Fruit fly (Drosophila melanogaster) whole organism, embryonic: Measurements from ENCODE around the gene asun.

Source experiments
- ATbp ChIP-seq: fragments of 200-800 bp; sonication (Bioruptor generic); optimal IDR thresholded peaks from 2 replicates; lab custom pipeline; 2017; ENCODE audit warnings: missing biosample characterization, mild to moderate bottlenecking, missing genetic modification characterization, missing genetic modification reagents
- Adf1 ChIP-seq: fragments of 200-800 bp; sonication (Bioruptor generic); IDR thresholded peaks from 2 replicates; pipeline ENCODE4 v1.3.6; 2022; ENCODE audit warnings: missing biosample characterization, missing genetic modification characterization
- Asciz ChIP-seq: fragments of 200-800 bp; sonication (Bioruptor generic); optimal IDR thresholded peaks from 2 replicates; lab custom pipeline; 2017; ENCODE audit warnings: missing biosample characterization, mild to moderate bottlenecking, missing genetic modification characterization, missing genetic modification reagents
- Atf6 ChIP-seq: fragments of 200-800 bp; sonication (Bioruptor generic); IDR thresholded peaks from 2 replicates; pipeline ENCODE4 v1.3.6; 2022; ENCODE audit warnings: missing biosample characterization, missing genetic modification characterization
- CG10209 ChIP-seq: fragments of 200-800 bp; sonication (Bioruptor generic); optimal IDR thresholded peaks from 3 replicates; lab custom pipeline; 2017; ENCODE audit warnings: missing biosample characterization, mild to moderate bottlenecking, missing genetic modification characterization, missing genetic modification reagents
- CG10321 ChIP-seq: fragments of 200-800 bp; sonication (Bioruptor generic); IDR thresholded peaks from 2 replicates; pipeline ENCODE4 v1.3.6; 2022; ENCODE audit warnings: missing biosample characterization, missing genetic modification characterization
- CG10979 ChIP-seq: fragments of 200-800 bp; sonication (Bioruptor generic); optimal IDR thresholded peaks from 2 replicates; lab custom pipeline; 2018; ENCODE audit warnings: missing biosample characterization, mild to moderate bottlenecking, missing genetic modification characterization, moderate library complexity
- CG12219 ChIP-seq: fragments of 200-800 bp; sonication (Bioruptor generic); optimal IDR thresholded peaks from 3 replicates; lab custom pipeline; 2018; ENCODE audit warnings: missing biosample characterization, mild to moderate bottlenecking, missing genetic modification characterization
- CG12659 ChIP-seq: fragments of 200-800 bp; sonication (Bioruptor generic); optimal IDR thresholded peaks from 3 replicates; lab custom pipeline; 2017; ENCODE audit warnings: mild to moderate bottlenecking, missing biosample characterization, missing genetic modification reagents, missing genetic modification characterization
- CG12942 ChIP-seq: fragments of 200-800 bp; sonication (Bioruptor generic); optimal IDR thresholded peaks from 3 replicates; lab custom pipeline; 2016; ENCODE audit warnings: missing biosample characterization, missing genetic modification characterization
- CG13424 ChIP-seq: fragments of 200-800 bp; sonication (Bioruptor generic); optimal IDR thresholded peaks from 2 replicates; lab custom pipeline; 2019; ENCODE audit warnings: missing biosample characterization, mild to moderate bottlenecking, missing genetic modification characterization, moderate library complexity
- CG15269 ChIP-seq: fragments of 200-800 bp; sonication (Bioruptor generic); optimal IDR thresholded peaks from 2 replicates; lab custom pipeline; 2018; ENCODE audit warnings: missing biosample characterization, mild to moderate bottlenecking, missing genetic modification characterization, moderate library complexity
- CG18599 ChIP-seq: fragments of 200-800 bp; sonication (Bioruptor generic); optimal IDR thresholded peaks from 3 replicates; lab custom pipeline; 2017; ENCODE audit warnings: missing biosample characterization, missing genetic modification characterization, mild to moderate bottlenecking, moderate library complexity, missing genetic modification reagents
- CG2116 ChIP-seq: fragments of 200-800 bp; sonication (Bioruptor generic); optimal IDR thresholded peaks from 3 replicates; lab custom pipeline; 2018; ENCODE audit warnings: missing biosample characterization, mild to moderate bottlenecking, missing genetic modification characterization
- CG30431 ChIP-seq: fragments of 200-800 bp; sonication (Bioruptor generic); optimal IDR thresholded peaks from 2 replicates; lab custom pipeline; 2017; ENCODE audit warnings: missing biosample characterization, missing genetic modification characterization
- CG31224 ChIP-seq: fragments of 200-800 bp; sonication (Bioruptor generic); IDR thresholded peaks from 2 replicates; pipeline ENCODE4 v1.3.6; 2022; ENCODE audit warnings: missing biosample characterization, missing genetic modification characterization
- CG33213 ChIP-seq: fragments of 200-800 bp; sonication (Bioruptor generic); optimal IDR thresholded peaks from 3 replicates; lab custom pipeline; 2016; ENCODE audit warnings: missing biosample characterization, missing genetic modification characterization
- CG3726 ChIP-seq: fragments of 200-800 bp; sonication (Bioruptor generic); IDR thresholded peaks from 3 replicates; pipeline ENCODE4, ENCODE4 v1.3.6; 2022; ENCODE audit warnings: missing biosample characterization, missing genetic modification characterization
- CG4854 ChIP-seq: fragments of 200-800 bp; sonication (Bioruptor generic); optimal IDR thresholded peaks from 2 replicates; lab custom pipeline; 2016; ENCODE audit warnings: missing biosample characterization, missing genetic modification characterization, inconsistent platforms
- CG7556 ChIP-seq: fragments of 200-800 bp; sonication (Bioruptor generic); optimal IDR thresholded peaks from 2 replicates; lab custom pipeline; 2017; ENCODE audit warnings: missing biosample characterization, mild to moderate bottlenecking, missing genetic modification characterization
- CG8388 ChIP-seq: fragments of 200-800 bp; sonication (Bioruptor generic); optimal IDR thresholded peaks from 2 replicates; lab custom pipeline; 2019; ENCODE audit warnings: missing biosample characterization, mild to moderate bottlenecking, missing genetic modification characterization, moderate library complexity
- CG8478 ChIP-seq: fragments of >200 bp; optimal IDR thresholded peaks from 2 replicates; lab custom pipeline; 2018
- CG9215 ChIP-seq: fragments of 200-800 bp; sonication (Bioruptor generic); IDR thresholded peaks from 2 replicates; pipeline ENCODE4 v1.3.6; 2022; ENCODE audit warnings: missing biosample characterization, missing genetic modification characterization
- CHES-1-like ChIP-seq: fragments of 200-800 bp; sonication (Bioruptor generic); optimal IDR thresholded peaks from 2 replicates; lab custom pipeline; 2016; ENCODE audit warnings: missing biosample characterization, missing genetic modification characterization
- CrebB ChIP-seq: fragments of 200-800 bp; sonication (Bioruptor generic); optimal IDR thresholded peaks from 3 replicates; lab custom pipeline; 2018; ENCODE audit warnings: missing biosample characterization, mild to moderate bottlenecking, missing genetic modification characterization
- D ChIP-seq, 2 experiments: fragments of 200-800 bp in 1 of 2; fragments of >200 bp in 1 of 2; sonication (Bioruptor generic) in 1 of 2; optimal IDR thresholded peaks; 2 replicates in 1 of 2; 3 replicates in 1 of 2; lab custom pipeline; 2017; ENCODE audit warnings: mild to moderate bottlenecking in 1 of 2, missing biosample characterization in 1 of 2, missing genetic modification characterization in 1 of 2, missing genetic modification reagents in 1 of 2
- Fer1 ChIP-seq: fragments of 200-800 bp; sonication (Bioruptor generic); optimal IDR thresholded peaks from 2 replicates; lab custom pipeline; 2017; ENCODE audit warnings: missing biosample characterization, mild to moderate bottlenecking, missing genetic modification characterization
- Fer2 ChIP-seq: fragments of 200-800 bp; sonication (Bioruptor generic); optimal IDR thresholded peaks from 2 replicates; lab custom pipeline; 2018; ENCODE audit warnings: missing biosample characterization, mild to moderate bottlenecking, missing genetic modification characterization, moderate library complexity
- Gsc ChIP-seq: fragments of 200-800 bp; sonication (Bioruptor generic); IDR thresholded peaks from 2 replicates; pipeline ENCODE4 v1.3.6; 2022; ENCODE audit warnings: missing biosample characterization, missing genetic modification characterization
- HLHmδ ChIP-seq: fragments of 200-800 bp; sonication (Bioruptor generic); optimal IDR thresholded peaks from 2 replicates; lab custom pipeline; 2018; ENCODE audit warnings: missing biosample characterization, mild to moderate bottlenecking, missing genetic modification characterization, moderate library complexity
- Med ChIP-seq: fragments of 200-800 bp; sonication (Bioruptor generic); peaks from one replicate; lab custom pipeline; 2016; ENCODE audit warnings: missing biosample characterization, missing genetic modification characterization, mild to moderate bottlenecking, inconsistent platforms, moderate library complexity
- Optix ChIP-seq: fragments of 200-800 bp; sonication (Bioruptor generic); IDR thresholded peaks from 3 replicates; pipeline ENCODE4 v1.3.6; 2022; ENCODE audit warnings: missing biosample characterization, missing genetic modification characterization
- Ptx1 ChIP-seq: fragments of 200-800 bp; sonication (Bioruptor generic); IDR thresholded peaks from 2 replicates; pipeline ENCODE4 v1.3.6; 2022; ENCODE audit warnings: missing biosample characterization, missing genetic modification characterization
- Scr ChIP-seq: fragments of 200-800 bp; sonication (Bioruptor generic); IDR thresholded peaks from 2 replicates; pipeline ENCODE4 v1.3.6; 2022; ENCODE audit warnings: missing biosample characterization, missing genetic modification characterization; ENCODE audit not compliant: partially characterized antibody
- Ssrp ChIP-seq: fragments of 200-800 bp; sonication (Bioruptor generic); optimal IDR thresholded peaks from 2 replicates; lab custom pipeline; 2018; ENCODE audit warnings: missing biosample characterization, mild to moderate bottlenecking, missing genetic modification characterization, moderate library complexity
- Usf ChIP-seq: fragments of 200-800 bp; sonication (Bioruptor generic); optimal IDR thresholded peaks from 2 replicates; lab custom pipeline; 2017; ENCODE audit warnings: missing genotype, missing biosample characterization, missing genetic modification characterization
- al ChIP-seq: fragments of 200-800 bp; sonication (Bioruptor generic); IDR thresholded peaks from 2 replicates; pipeline ENCODE4 v1.3.6; 2022; ENCODE audit warnings: missing biosample characterization, missing genetic modification characterization
- caup ChIP-seq: fragments of 200-800 bp; sonication (Bioruptor generic); optimal IDR thresholded peaks from 3 replicates; lab custom pipeline; 2017; ENCODE audit warnings: missing biosample characterization, mild to moderate bottlenecking, missing genetic modification characterization, moderate library complexity; ENCODE audit not compliant: severe bottlenecking
- cg ChIP-seq: fragments of 200-800 bp; sonication (Bioruptor generic); optimal IDR thresholded peaks from 3 replicates; lab custom pipeline; 2019; ENCODE audit warnings: missing biosample characterization, mild to moderate bottlenecking, missing genetic modification characterization, moderate library complexity
- croc ChIP-seq: fragments of 200-800 bp; sonication (Bioruptor generic); conservative IDR thresholded peaks from 3 replicates; pipeline ENCODE4 v1.3.6; 2022; ENCODE audit warnings: missing biosample characterization, missing genetic modification characterization
- her ChIP-seq: fragments of 200-800 bp; sonication (Bioruptor generic); optimal IDR thresholded peaks from 2 replicates; lab custom pipeline; 2016; ENCODE audit warnings: missing biosample characterization, missing genetic modification characterization
- lilli ChIP-seq: fragments of 200-800 bp; sonication (Bioruptor generic); optimal IDR thresholded peaks from 3 replicates; lab custom pipeline; 2016; ENCODE audit warnings: missing biosample characterization, missing genetic modification characterization
- prd ChIP-seq, 3 experiments: fragments of >200 bp in 2 of 3; fragments of 200-800 bp in 1 of 3; sonication (Bioruptor generic) in 1 of 3; optimal IDR thresholded peaks in 2 of 3; IDR thresholded peaks in 1 of 3; 2 replicates in 2 of 3; 3 replicates in 1 of 3; pipeline versions ENCODE4 v1.3.6 to Lab custom; 2017 to 2022; ENCODE audit warnings: missing biosample characterization in 1 of 3, missing genetic modification characterization in 1 of 3
- run ChIP-seq: fragments of 200-800 bp; sonication (Bioruptor generic); optimal IDR thresholded peaks from 3 replicates; lab custom pipeline; 2018; ENCODE audit warnings: missing biosample characterization, mild to moderate bottlenecking, missing genetic modification characterization
- usp ChIP-seq: fragments of >200 bp; optimal IDR thresholded peaks from 2 replicates; lab custom pipeline; 2017; ENCODE audit warnings: missing biosample characterization, missing genetic modification characterization
- vnd ChIP-seq: fragments of 200-800 bp; sonication (Bioruptor generic); IDR thresholded peaks from 3 replicates; pipeline ENCODE4 v1.3.6; 2022; ENCODE audit warnings: missing biosample characterization, missing genetic modification characterization; ENCODE audit not compliant: partially characterized antibody
- wor ChIP-seq: fragments of 200-800 bp; sonication (Bioruptor generic); IDR thresholded peaks from 2 replicates; pipeline ENCODE4 v1.3.6; 2022; ENCODE audit warnings: missing biosample characterization, missing genetic modification characterization
- z ChIP-seq: fragments of 200-800 bp; sonication (Bioruptor generic); IDR thresholded peaks from 3 replicates; pipeline ENCODE4 v1.3.6; 2022; ENCODE audit warnings: missing biosample characterization, missing genetic modification characterization
- zen2 ChIP-seq: fragments of 200-800 bp; sonication (Bioruptor generic); IDR thresholded peaks from 3 replicates; pipeline ENCODE4 v1.3.6; 2022; ENCODE audit warnings: missing biosample characterization, missing genetic modification characterization; ENCODE audit not compliant: partially characterized antibody
- zfh2 ChIP-seq: fragments of 200-800 bp; sonication (Bioruptor generic); optimal IDR thresholded peaks from 2 replicates; lab custom pipeline; 2016; ENCODE audit warnings: missing biosample characterization, missing genetic modification characterization

asun gene

dm6 chr3R:16230080-16230670, 33.9 kb upstream of the asun start (continued):
- TF ChIP-seq wor (GFP tag; lab: Robert Waterston, UW) (no peak), CG2116 (GFP tag; lab: Kevin White, UChicago) (no peak), caup (GFP tag; lab: Kevin White, UChicago) (peak; percentile 22), CG8388 (GFP tag; lab: Kevin White, UChicago) (no peak), CrebB (no peak), al (no peak), run (tag; lab: Kevin White, UChicago) (no peak), CG33213 (GFP tag; lab: Kevin White, UChicago) (peak; percentile 4), HLHmδ (no peak), prd (optimal IDR thresholded peaks at IDR 0.05; lab: Kevin White, UChicago) (no peak), prd (GFP tag; IDR thresholded peaks at IDR 0.05; lab: Robert Waterston, UW) (no peak), z (GFP tag; lab: Robert Waterston, UW) (no peak), CG12659 (no peak), CG13424 (no peak), Gsc (GFP tag; lab: Robert Waterston, UW) (no peak), Adf1 (GFP tag; lab: Robert Waterston, UW) (no peak), zen2 (no peak), usp (GFP tag; lab: Kevin White, UChicago) (no peak), Atf6 (GFP tag; lab: Robert Waterston, UW) (no peak), CG30431 (GFP tag; lab: Kevin White, UChicago) (no peak), CG10209 (GFP tag; lab: Kevin White, UChicago) (peak; percentile 15), CG9215 (GFP tag; lab: Robert Waterston, UW) (no peak), Asciz (GFP tag; lab: Kevin White, UChicago) (no peak), Ssrp (tag; lab: Kevin White, UChicago) (no peak), CG3726 (no peak), zfh2 (peak; percentile 3), CHES-1-like (no peak), Scr (GFP tag; lab: Robert Waterston, UW) (no peak), CG10979 (tag; lab: Kevin White, UChicago) (no peak), croc (no peak), cg (GFP tag; lab: Kevin White, UChicago) (no peak), CG7556 (GFP tag; lab: Kevin White, UChicago) (no peak), CG10321 (GFP tag; lab: Robert Waterston, UW) (no peak), CG8478 (no peak), Ptx1 (no peak), vnd (GFP tag; lab: Robert Waterston, UW) (no peak), her (GFP tag; lab: Kevin White, UChicago) (no peak), CG15269 (tag; lab: Kevin White, UChicago) (peak; percentile 16), CG12942 (no peak), CG4854 (GFP tag; lab: Kevin White, UChicago) (no peak), Fer1 (GFP tag; lab: Kevin White, UChicago) (no peak), D (optimal IDR thresholded peaks at IDR 0.05; lab: Kevin White, UChicago) (no peak), D (GFP tag; optimal IDR thresholded peaks at IDR 0.05; lab: Kevin White, UChicago) (no peak), Fer2 (tag; lab: Kevin White, UChicago) (no peak), CG18599 (GFP tag; lab: Kevin White, UChicago) (peak; percentile 1), Med (GFP tag; lab: Kevin White, UChicago) (peak; percentile 85), CG31224 (GFP tag; lab: Robert Waterston, UW) (no peak), lilli (peak; percentile 2), Usf (GFP tag; lab: Kevin White, UChicago) (no peak), Optix (GFP tag; lab: Robert Waterston, UW) (no peak), ATbp (GFP tag; lab: Kevin White, UChicago) (no peak), CG12219 (GFP tag; lab: Kevin White, UChicago) (no peak)
